Worm (Caenorhabditis elegans): ENCODE results near the gene srh-223.

Gene srh-223

ce11 chrIV:4015660-4016059, 34.0 kb downstream of the srh-223 start:
- TF ChIP-seq nfya-1 (tag; optimal IDR thresholded peaks at IDR 0.05) (no peak), zip-5 (tag; optimal IDR thresholded peaks at IDR 0.05) (no peak), odd-2 (tag; optimal IDR thresholded peaks at IDR 0.05) (no peak), nhr-11 (tag; optimal IDR thresholded peaks at IDR 0.05) (no peak), pag-3 (tag; optimal IDR thresholded peaks at IDR 0.05; ENCODE audit: borderline replicate concordance) (no peak), hlh-6 (tag; optimal IDR thresholded peaks at IDR 0.05) (no peak), pha-2 (tag; optimal IDR thresholded peaks at IDR 0.05) (no peak), F13H6.1 (tag; optimal IDR thresholded peaks at IDR 0.05) (no peak), ceh-6 (GFP tag; optimal IDR thresholded peaks at IDR 0.05) (no peak), elt-4 (tag; optimal IDR thresholded peaks at IDR 0.05) (no peak), unc-55 (GFP tag; optimal IDR thresholded peaks at IDR 0.05) (no peak)

- TF ChIP-seq ref-2 (tag; optimal IDR thresholded peaks at IDR 0.05) (no peak), mec-3 (tag; optimal IDR thresholded peaks at IDR 0.05; ENCODE audit: borderline replicate concordance) (no peak), hlh-13 (GFP tag; optimal IDR thresholded peaks at IDR 0.05) (no peak), pha-2 (tag; optimal IDR thresholded peaks at IDR 0.05) (no peak), unc-3 (GFP tag; conservative IDR thresholded peaks at IDR 0.05) (no peak), unc-3 (tag; optimal IDR thresholded peaks at IDR 0.05) (no peak), ahr-1 (tag; optimal IDR thresholded peaks at IDR 0.05) (no peak), Y22D7AL.16 (tag; optimal IDR thresholded peaks at IDR 0.05) (no peak), zip-5 (tag; optimal IDR thresholded peaks at IDR 0.05) (no peak), sox-4 (tag; optimal IDR thresholded peaks at IDR 0.05) (no peak), eyg-1 (tag; optimal IDR thresholded peaks at IDR 0.05) (no peak), K09A11.1 (tag; optimal IDR thresholded peaks at IDR 0.05; ENCODE audit: insufficient read depth) (no peak), nhr-11 (tag; optimal IDR thresholded peaks at IDR 0.05) (no peak), ama-1 (optimal IDR thresholded peaks at IDR 0.05) (no peak), elt-4 (tag; optimal IDR thresholded peaks at IDR 0.05) (no peak), ceh-34 (tag; optimal IDR thresholded peaks at IDR 0.05) (no peak)
Measured at ce11 chrIV:4016723-4017122, 35.0 kb downstream of the srh-223 start.

ce11 chrIV:4018692-4019387, 37.1 kb downstream of the srh-223 start:
- no peak for TF ChIP-seq ets-4 (tag; optimal IDR thresholded peaks at IDR 0.05)
- TF ChIP-seq dmd-4 (tag; optimal IDR thresholded peaks at IDR 0.05; ENCODE audit: borderline replicate concordance): no peak
- TF ChIP-seq pha-2 (tag; optimal IDR thresholded peaks at IDR 0.05): no peak
- TF ChIP-seq elt-4 (tag; optimal IDR thresholded peaks at IDR 0.05): no peak
- no peak for TF ChIP-seq unc-42 (tag; optimal IDR thresholded peaks at IDR 0.05)
- no peak for TF ChIP-seq ahr-1 (tag; optimal IDR thresholded peaks at IDR 0.05)
- no peak for TF ChIP-seq pha-4 (tag; optimal IDR thresholded peaks at IDR 0.05)
- TF ChIP-seq nhr-232 (tag; optimal IDR thresholded peaks at IDR 0.05): no peak
- no peak for TF ChIP-seq ceh-14 (tag; optimal IDR thresholded peaks at IDR 0.05)
- TF ChIP-seq ceh-6 (GFP tag; optimal IDR thresholded peaks at IDR 0.05): no peak
- TF ChIP-seq T23F11.4 (GFP tag; optimal IDR thresholded peaks at IDR 0.05): no peak
- no peak for TF ChIP-seq tbx-7 (tag; optimal IDR thresholded peaks at IDR 0.05)
- no peak for TF ChIP-seq pax-1 (tag; optimal IDR thresholded peaks at IDR 0.05)
- no peak for TF ChIP-seq ceh-34 (tag; optimal IDR thresholded peaks at IDR 0.05)
- TF ChIP-seq K02D7.2 (tag; optimal IDR thresholded peaks at IDR 0.05): no peak
- TF ChIP-seq ceh-19 (GFP tag; optimal IDR thresholded peaks at IDR 0.05): no peak
- no peak for TF ChIP-seq ceh-30 (tag; optimal IDR thresholded peaks at IDR 0.05)
- no peak for TF ChIP-seq unc-86 (tag; optimal IDR thresholded peaks at IDR 0.05)

ce11 chrIV:4019836-4020235, 38.1 kb downstream of the srh-223 start:
- no peak for TF ChIP-seq hlh-30 (tag; optimal IDR thresholded peaks at IDR 0.05; ENCODE audit: insufficient read depth)
- no peak for TF ChIP-seq odd-2 (tag; optimal IDR thresholded peaks at IDR 0.05)
- TF ChIP-seq syd-9 (tag; optimal IDR thresholded peaks at IDR 0.05): no peak
- TF ChIP-seq sox-4 (tag; optimal IDR thresholded peaks at IDR 0.05): no peak
- TF ChIP-seq pha-2 (tag; optimal IDR thresholded peaks at IDR 0.05): no peak
- TF ChIP-seq T23F11.4 (GFP tag; optimal IDR thresholded peaks at IDR 0.05): no peak
- no peak for TF ChIP-seq dmd-4 (tag; optimal IDR thresholded peaks at IDR 0.05; ENCODE audit: borderline replicate concordance)
- TF ChIP-seq F13H6.1 (tag; optimal IDR thresholded peaks at IDR 0.05): peak; percentile 51
- no peak for TF ChIP-seq ceh-48 (tag; optimal IDR thresholded peaks at IDR 0.05)
- no peak for TF ChIP-seq npax-4 (tag; optimal IDR thresholded peaks at IDR 0.05)
- TF ChIP-seq nfya-1 (tag; optimal IDR thresholded peaks at IDR 0.05): peak; percentile 87
- TF ChIP-seq ref-2 (tag; optimal IDR thresholded peaks at IDR 0.05): peak; percentile 65
- TF ChIP-seq fax-1 (tag; optimal IDR thresholded peaks at IDR 0.05): no peak
- TF ChIP-seq pha-4 (tag; optimal IDR thresholded peaks at IDR 0.05): no peak
- TF ChIP-seq eyg-1 (tag; optimal IDR thresholded peaks at IDR 0.05): no peak
- TF ChIP-seq ama-1 (optimal IDR thresholded peaks at IDR 0.05): no peak
- no peak for TF ChIP-seq mec-3 (tag; optimal IDR thresholded peaks at IDR 0.05; ENCODE audit: borderline replicate concordance)
- no peak for TF ChIP-seq sox-2 (GFP tag; IDR thresholded peaks at IDR 0.05)
- no peak for TF ChIP-seq ceh-9 (tag; optimal IDR thresholded peaks at IDR 0.05)
- no peak for TF ChIP-seq unc-42 (tag; optimal IDR thresholded peaks at IDR 0.05)
- peak; percentile 86 for TF ChIP-seq ceh-18 (tag; optimal IDR thresholded peaks at IDR 0.05)
- peak; percentile 34 for TF ChIP-seq che-1 (tag; optimal IDR thresholded peaks at IDR 0.05)
- peak; percentile 68 for TF ChIP-seq ceh-34 (tag; optimal IDR thresholded peaks at IDR 0.05)
- TF ChIP-seq tbx-7 (tag; optimal IDR thresholded peaks at IDR 0.05): no peak

All from whole organism, late embryonic.